Worm (Caenorhabditis elegans): ENCODE data around the gene clec-175.

DNA sequence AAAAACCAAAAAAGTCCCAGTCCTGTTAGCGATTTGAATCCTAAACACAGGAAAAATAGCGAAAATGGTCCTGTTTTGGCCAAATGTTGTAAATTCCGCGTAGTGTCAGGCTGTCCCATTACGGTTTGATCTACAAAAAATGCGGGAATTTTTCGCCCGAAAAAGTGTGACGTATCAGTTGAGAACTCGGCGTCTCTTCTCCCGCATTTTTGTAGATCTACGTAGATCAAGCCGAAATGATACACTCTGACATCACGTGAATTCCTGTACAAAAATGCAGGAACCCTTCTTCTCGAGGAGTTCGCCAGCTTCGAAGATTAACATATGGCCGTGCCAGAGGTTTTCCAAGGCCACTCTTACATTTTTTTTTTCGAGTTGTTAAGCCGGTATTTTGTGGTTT lies 26.6 kb upstream of the clec-175 start:
- TF ChIP-seq ama-1 (optimal IDR thresholded peaks at IDR 0.05) (no peak), hmbx-1 (tag; optimal IDR thresholded peaks at IDR 0.05) (no peak)

Data from whole organism, early embryonic.